Worm (Caenorhabditis elegans): ENCODE measurements around the gene F49C5.3.

The F49C5.3 gene

ce11 chrII:12573541-12573940 is 37.2 kb downstream of the F49C5.3 start, which contains the start of gene Y38E10A.2:
Y38E10A.2 (minus strand) TSS chrII:12573641.
- TF ChIP-seq unc-62 (GFP tag; optimal IDR thresholded peaks at IDR 0.05), result no peak

DNA sequence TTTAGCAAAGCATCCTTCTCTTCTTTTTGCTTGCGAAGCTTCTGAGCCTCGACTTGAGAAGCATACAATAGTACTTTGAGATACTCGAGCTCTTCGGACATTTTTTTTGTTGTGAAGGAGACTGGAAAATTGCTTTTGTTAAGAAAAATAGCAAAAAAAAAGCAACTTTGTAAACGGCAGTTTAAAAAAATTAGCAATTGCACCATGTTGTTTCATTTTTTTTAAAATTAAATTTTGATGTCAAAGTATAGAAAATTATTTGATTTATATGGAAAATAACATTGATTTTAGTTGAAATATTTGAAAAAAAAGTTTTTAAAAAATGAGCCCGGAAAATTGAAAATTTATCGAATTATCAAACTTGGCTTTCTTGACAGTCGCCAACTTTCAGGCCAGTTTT is 38.4 kb downstream of the F49C5.3 start, which contains the start of gene Y38E10A.3:
Gene Y38E10A.3, minus strand, starts transcription at position 101 of the 400 bp plus-strand sequence.
- no peak for TF ChIP-seq unc-62 (GFP tag; optimal IDR thresholded peaks at IDR 0.05)

ce11 chrII:12577754-12578153 is 41.5 kb downstream of the F49C5.3 start, which contains the start of gene clec-8:
clec-8 (minus strand) TSS chrII:12578061.
- TF ChIP-seq unc-62 (GFP tag; optimal IDR thresholded peaks at IDR 0.05), result no peak

ce11 chrII:12580952-12581351 is 44.6 kb downstream of the F49C5.3 start, which contains the start of gene clec-4:
clec-4 (minus strand) TSS chrII:12581113.
- TF ChIP-seq unc-62 (GFP tag; optimal IDR thresholded peaks at IDR 0.05), result no peak
